Fruit fly (Drosophila melanogaster): ENCODE measurements around the gene Dop1R2.

The Dop1R2 gene

dm6 chr3R:29585015-29585701 lies 74.6 kb downstream of the Dop1R2 start:
- TF ChIP-seq svp (GFP tag): peak; percentile 94
- TF ChIP-seq esn (GFP tag; optimal IDR thresholded peaks at IDR 0.05): peak; percentile 13
- no peak for TF ChIP-seq Eip93F (GFP tag; optimal IDR thresholded peaks at IDR 0.05)
- TF ChIP-seq Eip78C (GFP tag): peak; percentile 58

dm6 chr3R:29584266-29584665 lies 75.5 kb downstream of the Dop1R2 start:
- TF ChIP-seq CG4318 (GFP tag; optimal IDR thresholded peaks at IDR 0.05): peak; percentile 24
- 0 out of 3 replicates have a peak, but pooled peaks have one; percentile 20 for TF ChIP-seq eg (GFP tag; IDR thresholded peaks at IDR 0.05)
- TF ChIP-seq CG6163 (GFP tag; IDR thresholded peaks at IDR 0.05): peak; percentile 61; the same call in 2 of the 3 replicates
- TF ChIP-seq Blimp-1 (GFP tag; optimal IDR thresholded peaks at IDR 0.05): no peak
- TF ChIP-seq CG15336 (GFP tag; IDR thresholded peaks at IDR 0.05): 0 out of 2 replicates have a peak, but pooled peaks have one; percentile 17
- TF ChIP-seq Hr4 (GFP tag; optimal IDR thresholded peaks at IDR 0.05): peak; percentile 57
- TF ChIP-seq svp (GFP tag): peak; percentile 49
- TF ChIP-seq CG3032 (tag; optimal IDR thresholded peaks at IDR 0.05): no peak
- TF ChIP-seq CG32006 (GFP tag; optimal IDR thresholded peaks at IDR 0.05): peak; percentile 62
- no peak for TF ChIP-seq ss (GFP tag; optimal IDR thresholded peaks at IDR 0.05)

DNA sequence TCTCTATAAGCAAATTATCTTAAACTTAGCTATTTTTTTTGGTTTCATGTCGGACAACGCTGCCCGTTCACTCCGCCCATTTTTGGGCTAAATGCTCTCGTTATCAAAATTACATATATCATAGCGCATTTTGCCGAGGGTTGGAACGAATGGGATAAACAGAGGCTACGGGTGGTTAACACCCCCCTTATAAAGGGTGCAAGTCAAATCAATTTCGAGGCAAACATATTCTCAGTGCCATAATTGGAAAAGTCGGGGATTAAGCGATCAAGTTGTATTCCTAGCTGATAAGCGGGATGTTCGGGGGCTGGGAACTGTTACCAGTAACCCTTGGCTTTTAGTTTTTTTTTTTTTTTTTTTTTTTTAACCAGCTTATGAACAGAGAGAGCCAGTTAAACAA lies 76.5 kb downstream of the Dop1R2 start:
- TF ChIP-seq vri (GFP tag; optimal IDR thresholded peaks at IDR 0.05) (no peak), Ets96B (tag; optimal IDR thresholded peaks at IDR 0.05) (no peak), CG9139 (GFP tag; optimal IDR thresholded peaks at IDR 0.05) (no peak), achi (GFP tag; optimal IDR thresholded peaks at IDR 0.05) (no peak), Sox102F (GFP tag; optimal IDR thresholded peaks at IDR 0.05) (no peak), Sox14 (GFP tag; optimal IDR thresholded peaks at IDR 0.05) (no peak)

DNA sequence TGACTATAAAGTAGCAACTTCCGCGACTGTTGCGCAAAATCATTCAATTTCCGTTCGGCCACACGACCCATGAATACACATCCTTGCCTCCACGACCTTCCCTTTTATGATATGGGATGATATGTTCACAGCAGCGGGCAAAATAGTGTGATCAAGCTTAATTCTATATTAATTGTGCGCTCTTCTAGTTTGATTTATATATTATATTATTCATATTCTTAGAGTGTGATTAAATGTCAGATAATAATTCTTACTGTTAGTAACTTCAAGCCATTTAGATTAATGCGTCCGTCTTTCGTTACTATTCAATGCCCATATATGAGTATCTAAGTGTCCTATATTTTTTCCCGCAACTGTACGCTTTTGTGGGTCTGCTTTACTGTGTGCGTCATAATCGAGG lies 78.4 kb downstream of the Dop1R2 start:
- TF ChIP-seq Met (GFP tag; optimal IDR thresholded peaks at IDR 0.05) (peak; percentile 11), Hr38 (GFP tag; optimal IDR thresholded peaks at IDR 0.05) (no peak), CG31627 (GFP tag; optimal IDR thresholded peaks at IDR 0.05) (no peak), CG8632 (GFP tag; optimal IDR thresholded peaks at IDR 0.05) (no peak), Ets96B (tag; optimal IDR thresholded peaks at IDR 0.05) (peak; percentile 19), svp (GFP tag) (peak; percentile 52), esn (GFP tag; optimal IDR thresholded peaks at IDR 0.05) (no peak), Hr39 (GFP tag; optimal IDR thresholded peaks at IDR 0.05) (no peak), CG10631 (GFP tag; optimal IDR thresholded peaks at IDR 0.05) (peak; percentile 11), CG34406 (GFP tag; optimal IDR thresholded peaks at IDR 0.05) (peak; percentile 1), Eip78C (GFP tag) (peak; percentile 72)
